Fruit fly (Drosophila melanogaster) whole organism, adult: ENCODE data around the gene Cdk1.
A peak's percentile ranks its signal among the peaks of the same experiment; 100 is the strongest.

Source experiments
- CG12768 ChIP-seq: fragments of 200-800 bp; sonication (Bioruptor generic); optimal IDR thresholded peaks from 2 replicates; lab custom pipeline; 2017; ENCODE audit warnings: missing biosample characterization, missing genetic modification characterization, mild to moderate bottlenecking, moderate library complexity, missing genetic modification reagents
- CG14711 ChIP-seq: fragments of 200-800 bp; sonication (Bioruptor generic); optimal IDR thresholded peaks from 2 replicates; lab custom pipeline; 2018; ENCODE audit warnings: missing biosample characterization, mild to moderate bottlenecking, missing genetic modification characterization, moderate library complexity
- CG1620 ChIP-seq: fragments of 200-800 bp; sonication (Bioruptor generic); optimal IDR thresholded peaks from 2 replicates; lab custom pipeline; 2016; ENCODE audit warnings: missing biosample characterization, missing genetic modification characterization
- CG5204 ChIP-seq: fragments of 200-800 bp; sonication (Bioruptor generic); optimal IDR thresholded peaks from 2 replicates; lab custom pipeline; 2016; ENCODE audit warnings: missing biosample characterization, missing genetic modification characterization
- CG7045 ChIP-seq: fragments of 200-800 bp; sonication (Bioruptor generic); optimal IDR thresholded peaks from 2 replicates; lab custom pipeline; 2017; ENCODE audit warnings: missing biosample characterization, mild to moderate bottlenecking, missing genetic modification characterization
- CG7101 ChIP-seq: fragments of 200-800 bp; sonication (Bioruptor generic); optimal IDR thresholded peaks from 2 replicates; lab custom pipeline; 2018; ENCODE audit warnings: missing biosample characterization, mild to moderate bottlenecking, missing genetic modification characterization, moderate library complexity
- Clk ChIP-seq: fragments of 200-800 bp; sonication (Bioruptor generic); optimal IDR thresholded peaks from 2 replicates; lab custom pipeline; 2017; ENCODE audit warnings: missing biosample characterization, missing genetic modification characterization
- Crg-1 ChIP-seq: fragments of 200-800 bp; sonication (Bioruptor generic); optimal IDR thresholded peaks from 2 replicates; lab custom pipeline; 2016; ENCODE audit warnings: missing biosample characterization, missing genetic modification characterization
- Hr96 ChIP-seq: fragments of 200-800 bp; sonication (Bioruptor generic); optimal IDR thresholded peaks from 2 replicates; lab custom pipeline; 2016; ENCODE audit warnings: missing biosample characterization, missing genetic modification characterization
- cic ChIP-seq: fragments of 200-800 bp; sonication (Bioruptor generic); optimal IDR thresholded peaks from 2 replicates; lab custom pipeline; 2017; ENCODE audit warnings: missing biosample characterization, mild to moderate bottlenecking, missing genetic modification characterization, moderate library complexity
- kay ChIP-seq: fragments of 200-800 bp; sonication (Bioruptor generic); peaks from one replicate; lab custom pipeline; 2016; ENCODE audit warnings: missing biosample characterization, missing genetic modification characterization, borderline replicate concordance
- tj ChIP-seq: fragments of 200-800 bp; sonication (Bioruptor generic); optimal IDR thresholded peaks from 3 replicates; lab custom pipeline; 2017; ENCODE audit warnings: missing biosample characterization, mild to moderate bottlenecking, missing genetic modification characterization, moderate library complexity
- toe ChIP-seq: fragments of 200-800 bp; sonication (Bioruptor generic); optimal IDR thresholded peaks from 2 replicates; lab custom pipeline; 2016; ENCODE audit warnings: missing biosample characterization, missing genetic modification characterization

DNA sequence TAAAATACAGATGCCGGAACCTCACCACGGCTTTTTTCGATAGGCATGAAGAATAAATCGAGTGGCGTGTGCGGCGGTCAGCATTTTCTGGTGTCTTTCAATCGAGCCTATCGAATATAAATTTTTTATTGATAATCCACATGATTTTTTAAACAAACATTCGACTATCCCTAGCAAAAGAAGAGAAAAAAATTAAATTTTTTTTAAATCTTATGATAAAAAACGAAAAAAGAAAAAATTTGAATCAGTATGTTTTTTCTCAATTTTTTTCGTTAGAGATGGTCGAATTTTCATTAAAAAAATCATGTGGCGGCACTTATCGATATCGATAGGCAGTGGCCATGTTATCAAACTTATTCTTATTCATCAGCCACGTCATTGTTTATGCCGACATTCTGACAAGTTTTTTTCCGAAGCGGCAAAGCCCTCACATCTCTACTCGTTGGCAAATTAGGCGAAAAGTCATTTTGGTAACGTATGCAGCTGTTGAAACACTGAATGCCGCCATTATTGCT, 40.5 kb upstream of the Cdk1 start, which contains the start of the genes SmB and KdelR:
- TF ChIP-seq CG1620 (GFP tag; lab: Kevin White, UChicago): no peak
- TF ChIP-seq kay (GFP tag; lab: Kevin White, UChicago): no peak
- TF ChIP-seq Hr96 (GFP tag; lab: Kevin White, UChicago): no peak
- peak; percentile 65 for TF ChIP-seq CG14711
- no peak for TF ChIP-seq CG12768 (GFP tag; lab: Kevin White, UChicago)
- no peak for TF ChIP-seq CG5204 (GFP tag; lab: Kevin White, UChicago)
- no peak for TF ChIP-seq CG7045 (GFP tag; lab: Kevin White, UChicago)
- no peak for TF ChIP-seq Clk (GFP tag; lab: Kevin White, UChicago)
- peak; percentile 63 for TF ChIP-seq CG7101 (tag; lab: Kevin White, UChicago)
- peak; percentile 54 for TF ChIP-seq Crg-1 (GFP tag; lab: Kevin White, UChicago)
- TF ChIP-seq cic (GFP tag; lab: Kevin White, UChicago): peak; percentile 26
- TF ChIP-seq toe (GFP tag; lab: Kevin White, UChicago): no peak
- TF ChIP-seq tj (GFP tag; lab: Kevin White, UChicago): peak; percentile 97
